Worm (Caenorhabditis elegans): ENCODE data around the gene ltah-1.2.

ce11 chrIV:3626447-3626846 lies 13.6 kb upstream of the ltah-1.2 start:
- TF ChIP-seq C17E4.6 (GFP tag; IDR thresholded peaks at IDR 0.05): no peak
- no peak for TF ChIP-seq snpc-4 (GFP tag; optimal IDR thresholded peaks at IDR 0.05)
- no peak for TF ChIP-seq snpc-4 (tag; optimal IDR thresholded peaks at IDR 0.05)
- TF ChIP-seq unc-62 (GFP tag; optimal IDR thresholded peaks at IDR 0.05): no peak
- TF ChIP-seq efl-1 (GFP tag; optimal IDR thresholded peaks at IDR 0.05): no peak
- no peak for TF ChIP-seq pbrm-1 (GFP tag; IDR thresholded peaks at IDR 0.05)
- TF ChIP-seq Y67H2A.10 (GFP tag; conservative IDR thresholded peaks at IDR 0.05): no peak
- no peak for TF ChIP-seq Y53G8AR.9 (GFP tag; conservative IDR thresholded peaks at IDR 0.05)
- TF ChIP-seq F33H1.4 (GFP tag; IDR thresholded peaks at IDR 0.05): no peak
- TF ChIP-seq him-1 (tag; optimal IDR thresholded peaks at IDR 0.05): no peak
- TF ChIP-seq ztf-22 (GFP tag; optimal IDR thresholded peaks at IDR 0.05): no peak
- TF ChIP-seq madf-10 (tag; optimal IDR thresholded peaks at IDR 0.05): no peak
- no peak for TF ChIP-seq nfya-2 (GFP tag; IDR thresholded peaks at IDR 0.05)
- no peak for TF ChIP-seq ztf-25 (GFP tag; IDR thresholded peaks at IDR 0.05)

Measured in whole organism, young adult.